Worm (Caenorhabditis elegans): ENCODE measurements around the gene col-142.

col-142 gene

ce11 chrV:6881735-6882134 is 50.8 kb downstream of the col-142 start (continued):
- TF ChIP-seq dve-1 (tag; optimal IDR thresholded peaks at IDR 0.05; ENCODE audit: insufficient read depth) (peak; percentile 14), F26F4.8 (GFP tag; conservative IDR thresholded peaks at IDR 0.05) (no peak), madf-5 (GFP tag; IDR thresholded peaks at IDR 0.05) (no peak), hlh-11 (tag; optimal IDR thresholded peaks at IDR 0.05) (peak; percentile 30)

All from whole organism, L4 larva.